Fruit fly (Drosophila melanogaster): ENCODE data around the gene tty.

Gene tty

DNA sequence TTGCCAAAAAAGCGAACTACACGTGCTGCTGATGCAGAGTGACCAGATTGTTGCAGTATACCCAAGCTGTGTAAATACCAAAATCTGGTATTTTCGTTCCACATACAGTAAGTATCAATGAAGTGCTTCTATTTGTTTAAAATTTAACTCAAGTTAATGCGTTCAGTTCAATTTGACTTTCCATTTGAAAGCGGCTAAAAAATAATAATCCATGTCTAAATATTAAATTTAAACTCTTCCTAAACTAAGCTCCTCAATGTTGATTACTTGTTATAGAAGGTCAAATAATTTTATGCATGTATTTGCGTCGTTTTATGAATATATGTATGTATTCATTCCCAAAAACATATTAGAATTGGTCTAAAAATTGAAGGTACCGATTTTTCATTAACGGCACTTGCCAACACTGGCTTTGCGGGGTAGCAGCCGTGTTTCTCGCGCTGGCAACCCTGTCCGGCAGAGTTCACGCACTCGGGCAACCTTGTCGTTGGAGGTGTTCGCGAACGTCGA lies 10.4 kb upstream of the tty start, which contains the start of the genes peng and sol (continued):
- TF ChIP-seq odd (GFP tag; optimal IDR thresholded peaks at IDR 0.05) (peak; percentile 24), ind (GFP tag; optimal IDR thresholded peaks at IDR 0.05) (peak; percentile 76), gem (tag; optimal IDR thresholded peaks at IDR 0.05) (peak; percentile 85), psq (GFP tag; optimal IDR thresholded peaks at IDR 0.05) (peak; percentile 23), CG2202 (tag; optimal IDR thresholded peaks at IDR 0.05) (peak; percentile 34), sna (GFP tag; IDR thresholded peaks at IDR 0.05; ENCODE audit: partially characterized antibody) (no peak), caup (GFP tag; optimal IDR thresholded peaks at IDR 0.05; ENCODE audit: severe bottlenecking) (peak; percentile 56), D19A (tag; optimal IDR thresholded peaks at IDR 0.05) (peak; percentile 47), CG4617 (GFP tag; optimal IDR thresholded peaks at IDR 0.05; ENCODE audit: borderline replicate concordance) (peak; percentile 48), Eip74EF (GFP tag; optimal IDR thresholded peaks at IDR 0.05) (no peak), crc (GFP tag; optimal IDR thresholded peaks at IDR 0.05) (peak; percentile 45), CG4854 (GFP tag; optimal IDR thresholded peaks at IDR 0.05) (peak; percentile 29), az2 (GFP tag; optimal IDR thresholded peaks at IDR 0.05) (peak; percentile 74), seq (GFP tag; IDR thresholded peaks at IDR 0.05) (peak; percentile 53), her (GFP tag; optimal IDR thresholded peaks at IDR 0.05) (peak; percentile 40), Gug (GFP tag; IDR thresholded peaks at IDR 0.05) (0 out of 4 replicates have a peak, but pooled peaks have one; percentile 22), CG16815 (GFP tag; optimal IDR thresholded peaks at IDR 0.05) (peak; percentile 77), CG8359 (GFP tag; optimal IDR thresholded peaks at IDR 0.05; ENCODE audit: borderline replicate concordance) (peak; percentile 10), bowl (GFP tag; IDR thresholded peaks at IDR 0.05) (no peak), B-H1 (GFP tag; IDR thresholded peaks at IDR 0.05) (peak; percentile 46), schlank (tag; optimal IDR thresholded peaks at IDR 0.05) (peak; percentile 47), sqz (GFP tag; optimal IDR thresholded peaks at IDR 0.05) (no peak), CG31441 (GFP tag; IDR thresholded peaks at IDR 0.05) (peak; percentile 71; the same call in 1 of the 2 replicates), CTCF (GFP tag; optimal IDR thresholded peaks at IDR 0.05) (peak; percentile 18), amos (GFP tag; IDR thresholded peaks at IDR 0.05; ENCODE audit: partially characterized antibody) (peak; percentile 35; the same call in 1 of the 2 replicates), chinmo (GFP tag; IDR thresholded peaks at IDR 0.05; ENCODE audit: partially characterized antibody) (no peak), tio (GFP tag; optimal IDR thresholded peaks at IDR 0.05) (no peak), CG11723 (GFP tag; optimal IDR thresholded peaks at IDR 0.05) (peak; percentile 57), CG15514 (GFP tag; optimal IDR thresholded peaks at IDR 0.05) (peak; percentile 54), CG10209 (GFP tag; optimal IDR thresholded peaks at IDR 0.05) (peak; percentile 74), eyg (GFP tag; optimal IDR thresholded peaks at IDR 0.05) (peak; percentile 36), CG16863 (GFP tag; optimal IDR thresholded peaks at IDR 0.05) (no peak), exex (tag; optimal IDR thresholded peaks at IDR 0.05) (no peak), CG33213 (GFP tag; optimal IDR thresholded peaks at IDR 0.05) (peak; percentile 73), CG12744 (GFP tag; optimal IDR thresholded peaks at IDR 0.05) (peak; percentile 46), CG12071 (GFP tag; optimal IDR thresholded peaks at IDR 0.05) (no peak), CG7556 (GFP tag; optimal IDR thresholded peaks at IDR 0.05) (peak; percentile 65), Dfd (GFP tag; optimal IDR thresholded peaks at IDR 0.05) (no peak), C15 (GFP tag; IDR thresholded peaks at IDR 0.05) (0 out of 3 replicates have a peak, but pooled peaks have one; percentile 25), ranshi (GFP tag; IDR thresholded peaks at IDR 0.05) (peak; percentile 57; the same call in 1 of the 2 replicates), CG3065 (GFP tag; optimal IDR thresholded peaks at IDR 0.05) (peak; percentile 7), jumu (GFP tag; optimal IDR thresholded peaks at IDR 0.05) (peak; percentile 58), scrt (GFP tag; optimal IDR thresholded peaks at IDR 0.05) (peak; percentile 27), CG13894 (tag; optimal IDR thresholded peaks at IDR 0.05) (peak; percentile 76), Chrac-16 (GFP tag; optimal IDR thresholded peaks at IDR 0.05) (peak; percentile 80), CG4328 (GFP tag; optimal IDR thresholded peaks at IDR 0.05) (peak; percentile 47), Dek (tag; optimal IDR thresholded peaks at IDR 0.05) (peak; percentile 66), CG17612 (GFP tag; IDR thresholded peaks at IDR 0.05) (no peak), insv (GFP tag; optimal IDR thresholded peaks at IDR 0.05) (peak in 1 of 2 experiments; percentile 45), CG14667 (GFP tag; IDR thresholded peaks at IDR 0.05) (no peak)
